Worm (Caenorhabditis elegans): ENCODE data around the gene daf-3.

daf-3 gene

ce11 chrX:865214-865613 lies 39.9 kb upstream of the daf-3 start:
- TF ChIP-seq ceh-91 (GFP tag; IDR thresholded peaks at IDR 0.05) (no peak), ztf-28 (GFP tag; IDR thresholded peaks at IDR 0.05) (no peak), K11D2.4 (GFP tag; IDR thresholded peaks at IDR 0.05) (peak; percentile 57; the same call in 1 of the 2 replicates), madf-6 (GFP tag; IDR thresholded peaks at IDR 0.05) (0 out of 2 replicates have a peak, but pooled peaks have one; percentile 12), efl-1 (GFP tag; optimal IDR thresholded peaks at IDR 0.05) (no peak), mes-4 (tag; optimal IDR thresholded peaks at IDR 0.05) (no peak), nhr-179 (tag; optimal IDR thresholded peaks at IDR 0.05) (no peak), rcor-1 (GFP tag; IDR thresholded peaks at IDR 0.05) (peak; percentile 34; the same call in 1 of the 2 replicates), nhr-27 (tag; optimal IDR thresholded peaks at IDR 0.05) (no peak), B0019.2 (GFP tag; conservative IDR thresholded peaks at IDR 0.05) (0 out of 2 replicates have a peak, but pooled peaks have one; percentile 35), atf-7 (tag; optimal IDR thresholded peaks at IDR 0.05) (no peak), pbrm-1 (GFP tag; IDR thresholded peaks at IDR 0.05) (0 out of 2 replicates have a peak, but pooled peaks have one; percentile 45), let-526 (GFP tag; IDR thresholded peaks at IDR 0.05) (peak; percentile 52; the same call in 1 of the 2 replicates), D2030.7 (GFP tag; IDR thresholded peaks at IDR 0.05) (0 out of 2 replicates have a peak, but pooled peaks have one; percentile 13), madf-8 (GFP tag; conservative IDR thresholded peaks at IDR 0.05) (no peak), mel-28 (tag; optimal IDR thresholded peaks at IDR 0.05; ENCODE audit: borderline replicate concordance) (no peak), lin-26 (GFP tag; IDR thresholded peaks at IDR 0.05) (no peak), fkh-3 (tag; optimal IDR thresholded peaks at IDR 0.05) (no peak), him-1 (tag; optimal IDR thresholded peaks at IDR 0.05) (peak; percentile 31), rpc-1 (optimal IDR thresholded peaks at IDR 0.05) (peak; percentile 56), rpc-1 (tag; optimal IDR thresholded peaks at IDR 0.05) (peak; percentile 77), T07F8.4 (tag; optimal IDR thresholded peaks at IDR 0.05) (no peak), B0261.1 (tag; optimal IDR thresholded peaks at IDR 0.05) (peak; percentile 66), hrde-1 (tag; optimal IDR thresholded peaks at IDR 0.05; ENCODE audit: borderline replicate concordance) (no peak), tbp1 (GFP tag; optimal IDR thresholded peaks at IDR 0.05) (peak; percentile 87)

ce11 chrX:864293-864731 lies 39.0 kb upstream of the daf-3 start:
- TF ChIP-seq lin-26 (GFP tag; IDR thresholded peaks at IDR 0.05) = peak; percentile 72; the same call in 1 of the 2 replicates
- TF ChIP-seq hmg-20 (GFP tag; IDR thresholded peaks at IDR 0.05) = no peak
- TF ChIP-seq lin-40 (tag; optimal IDR thresholded peaks at IDR 0.05) = peak; percentile 80
- peak; percentile 84 for TF ChIP-seq ztf-26 (tag; optimal IDR thresholded peaks at IDR 0.05)
- no peak for TF ChIP-seq akir-1 (GFP tag; optimal IDR thresholded peaks at IDR 0.05)
- TF ChIP-seq die-1 (tag; optimal IDR thresholded peaks at IDR 0.05) = peak; percentile 31
- peak; percentile 53 for TF ChIP-seq somi-1 (GFP tag; optimal IDR thresholded peaks at IDR 0.05)
- no peak for TF ChIP-seq B0336.3 (GFP tag; IDR thresholded peaks at IDR 0.05)
- TF ChIP-seq K12H6.12 (tag; optimal IDR thresholded peaks at IDR 0.05) = no peak
- no peak for TF ChIP-seq C17E4.6 (GFP tag; IDR thresholded peaks at IDR 0.05)
- TF ChIP-seq C06A6.2 (GFP tag; conservative IDR thresholded peaks at IDR 0.05) = 0 out of 2 replicates have a peak, but pooled peaks have one; percentile 40
- TF ChIP-seq Y56A3A.18 (GFP tag; IDR thresholded peaks at IDR 0.05) = no peak
- peak; percentile 90 for TF ChIP-seq atf-7 (tag; optimal IDR thresholded peaks at IDR 0.05)
- no peak for TF ChIP-seq cebp-1 (GFP tag; IDR thresholded peaks at IDR 0.05)
- TF ChIP-seq cebp-1 (tag; optimal IDR thresholded peaks at IDR 0.05) = no peak

ce11 chrX:863478-863877 lies 38.2 kb upstream of the daf-3 start, which contains the start of gene cdo-1:
cdo-1 (minus strand) TSS chrX:863578.
- TF ChIP-seq F49E8.2 (tag; optimal IDR thresholded peaks at IDR 0.05; ENCODE audit: insufficient read depth) = no peak
- no peak for TF ChIP-seq hlh-26 (GFP tag; conservative IDR thresholded peaks at IDR 0.05)
- no peak for TF ChIP-seq Y95B8A.8 (GFP tag; IDR thresholded peaks at IDR 0.05)
- TF ChIP-seq nhr-120 (GFP tag; IDR thresholded peaks at IDR 0.05) = no peak
- no peak for TF ChIP-seq attf-3 (GFP tag; conservative IDR thresholded peaks at IDR 0.05)
- no peak for TF ChIP-seq ceh-58 (GFP tag; IDR thresholded peaks at IDR 0.05)
- no peak for TF ChIP-seq ztf-28 (GFP tag; IDR thresholded peaks at IDR 0.05)
- no peak for TF ChIP-seq aptf-3 (GFP tag; IDR thresholded peaks at IDR 0.05)
- no peak for TF ChIP-seq mel-28 (tag; optimal IDR thresholded peaks at IDR 0.05; ENCODE audit: borderline replicate concordance)
- no peak for TF ChIP-seq ztf-6 (GFP tag; IDR thresholded peaks at IDR 0.05)
